Worm (Caenorhabditis elegans) whole organism, mixed stage, embryonic: ENCODE measurements around the gene T23G5.2.

Experiments used
- M03D4.4 ChIP-seq: sonication (generic microtip); optimal IDR thresholded peaks from 2 replicates; lab custom pipeline; 2017; ENCODE audit warnings: mild to moderate bottlenecking, missing genetic modification characterization, missing compliant biosample characterization
- bed-3 ChIP-seq: fragments of 200-800 bp; sonication (Bioruptor generic); optimal IDR thresholded peaks from 3 replicates; lab custom pipeline; 2018; ENCODE audit warnings: mild to moderate bottlenecking, missing genetic modification characterization, moderate library complexity, missing compliant biosample characterization
- blmp-1 ChIP-seq: fragments of 150-350 bp; optimal IDR thresholded peaks from 2 replicates; lab custom pipeline; 2014; ENCODE audit warnings: missing biosample characterization, missing genetic modification characterization
- ceh-39 ChIP-seq: fragments of 150-350 bp; optimal IDR thresholded peaks from 2 replicates; lab custom pipeline; 2014; ENCODE audit warnings: missing biosample characterization, missing genetic modification characterization
- ceh-43 ChIP-seq: fragments of 200-800 bp; sonication (Bioruptor generic); optimal IDR thresholded peaks from 2 replicates; lab custom pipeline; 2018; ENCODE audit warnings: mild to moderate bottlenecking, missing genetic modification characterization, moderate library complexity, missing compliant biosample characterization
- ceh-83 ChIP-seq: fragments of 200-800 bp; sonication (Bioruptor generic); optimal IDR thresholded peaks from 2 replicates; lab custom pipeline; 2018; ENCODE audit warnings: mild to moderate bottlenecking, missing genetic modification characterization, missing compliant biosample characterization
- ces-1 ChIP-seq: fragments of 150-350 bp; optimal IDR thresholded peaks from 2 replicates; lab custom pipeline; 2014; ENCODE audit warnings: missing biosample characterization, missing genetic modification reagents, missing genetic modification characterization
- cnd-1 ChIP-seq: fragments of 200-800 bp; sonication (Bioruptor generic); optimal IDR thresholded peaks from 2 replicates; lab custom pipeline; 2018; ENCODE audit warnings: mild to moderate bottlenecking, missing genetic modification characterization, missing compliant biosample characterization
- drap-1 ChIP-seq: fragments of 200-800 bp; sonication (Bioruptor generic); optimal IDR thresholded peaks from 3 replicates; lab custom pipeline; 2018; ENCODE audit warnings: mild to moderate bottlenecking, missing genetic modification characterization, missing compliant biosample characterization
- elt-1 ChIP-seq: sonication (generic microtip); optimal IDR thresholded peaks from 2 replicates; lab custom pipeline; 2017; ENCODE audit warnings: missing genetic modification characterization, mild to moderate bottlenecking, missing compliant biosample characterization, antibody characterized with exemption, moderate library complexity, borderline replicate concordance; ENCODE audit not compliant: insufficient read depth
- elt-3 ChIP-seq: fragments of 150-350 bp; optimal IDR thresholded peaks from 2 replicates; lab custom pipeline; 2014; ENCODE audit warnings: missing biosample characterization, missing genetic modification characterization
- flh-1 ChIP-seq: fragments of 200-800 bp; sonication (Bioruptor generic); optimal IDR thresholded peaks from 2 replicates; lab custom pipeline; 2018; ENCODE audit warnings: mild to moderate bottlenecking, missing genetic modification characterization, moderate library complexity, missing compliant biosample characterization
- ham-2 ChIP-seq: fragments of 200-800 bp; sonication (Bioruptor generic); optimal IDR thresholded peaks from 2 replicates; lab custom pipeline; 2018; ENCODE audit warnings: mild to moderate bottlenecking, missing genetic modification characterization, missing compliant biosample characterization
- hlh-1 ChIP-seq: fragments of 150-350 bp; optimal IDR thresholded peaks from 2 replicates; lab custom pipeline; 2014; ENCODE audit warnings: missing biosample characterization, missing genetic modification reagents, missing genetic modification characterization
- lin-13 ChIP-seq: fragments of 150-350 bp; optimal IDR thresholded peaks from 2 replicates; lab custom pipeline; 2014; ENCODE audit warnings: missing biosample characterization, missing genetic modification characterization
- lin-32 ChIP-seq: fragments of 200-800 bp; sonication (Bioruptor generic); optimal IDR thresholded peaks from 2 replicates; lab custom pipeline; 2018; ENCODE audit warnings: mild to moderate bottlenecking, missing genetic modification characterization, missing compliant biosample characterization
- lsy-2 ChIP-seq: fragments of 150-350 bp; optimal IDR thresholded peaks from 2 replicates; lab custom pipeline; 2014; ENCODE audit warnings: missing biosample characterization, missing genetic modification characterization
- mab-5 ChIP-seq: fragments of 150-350 bp; optimal IDR thresholded peaks from 2 replicates; lab custom pipeline; 2014; ENCODE audit warnings: missing biosample characterization, missing genetic modification characterization
- mep-1 ChIP-seq: fragments of 150-350 bp; optimal IDR thresholded peaks from 2 replicates; lab custom pipeline; 2017; ENCODE audit warnings: missing biosample characterization, missing genetic modification reagents, missing genetic modification characterization, inconsistent platforms
- mls-2 ChIP-seq: sonication (generic microtip); optimal IDR thresholded peaks from 2 replicates; lab custom pipeline; 2016; ENCODE audit warnings: mild to moderate bottlenecking, missing genetic modification characterization, moderate library complexity, missing compliant biosample characterization
- nhr-2 ChIP-seq: fragments of 150-350 bp; optimal IDR thresholded peaks from 2 replicates; lab custom pipeline; 2014; ENCODE audit warnings: missing biosample characterization, missing genetic modification characterization
- nhr-237 ChIP-seq: fragments of 150-350 bp; optimal IDR thresholded peaks from 2 replicates; lab custom pipeline; 2014; ENCODE audit warnings: missing biosample characterization, missing genetic modification characterization
- nhr-28 ChIP-seq: fragments of 150-350 bp; optimal IDR thresholded peaks from 2 replicates; lab custom pipeline; 2014; ENCODE audit warnings: missing biosample characterization, missing genetic modification characterization
- nhr-76 ChIP-seq: sonication (generic microtip); optimal IDR thresholded peaks from 2 replicates; lab custom pipeline; 2017; ENCODE audit warnings: missing biosample characterization, missing genetic modification characterization
- pha-4 ChIP-seq: fragments of 150-350 bp; optimal IDR thresholded peaks from 2 replicates; lab custom pipeline; 2018; ENCODE audit warnings: missing biosample characterization, missing genetic modification reagents, missing genetic modification characterization
- sem-2 ChIP-seq: fragments of 200-800 bp; sonication (Bioruptor generic); optimal IDR thresholded peaks from 2 replicates; lab custom pipeline; 2018; ENCODE audit warnings: mild to moderate bottlenecking, missing genetic modification characterization, missing compliant biosample characterization
- snpc-4 ChIP-seq: fragments of 150-350 bp; optimal IDR thresholded peaks from 2 replicates; lab custom pipeline; 2014; ENCODE audit warnings: missing biosample characterization, missing genetic modification characterization
- sptf-1 ChIP-seq: sonication (generic microtip); optimal IDR thresholded peaks from 2 replicates; lab custom pipeline; 2017; ENCODE audit warnings: mild to moderate bottlenecking, missing genetic modification characterization, moderate library complexity, missing compliant biosample characterization
- tbx-8 ChIP-seq: fragments of 200-800 bp; sonication (Bioruptor generic); optimal IDR thresholded peaks from 2 replicates; lab custom pipeline; 2018; ENCODE audit warnings: mild to moderate bottlenecking, missing genetic modification characterization, moderate library complexity, missing compliant biosample characterization
- unc-120 ChIP-seq: sonication (generic microtip); optimal IDR thresholded peaks from 2 replicates; lab custom pipeline; 2017; ENCODE audit warnings: missing genetic modification characterization, missing compliant biosample characterization; ENCODE audit not compliant: poor library complexity, severe bottlenecking
- unc-39 ChIP-seq: fragments of 150-350 bp; optimal IDR thresholded peaks from 2 replicates; lab custom pipeline; 2014; ENCODE audit warnings: missing biosample characterization, missing genetic modification characterization
- unc-62 ChIP-seq: fragments of 150-350 bp; optimal IDR thresholded peaks from 2 replicates; lab custom pipeline; 2014; ENCODE audit warnings: missing biosample characterization, missing genetic modification reagents, missing genetic modification characterization
- zip-8 ChIP-seq: fragments of 150-350 bp; optimal IDR thresholded peaks from 2 replicates; lab custom pipeline; 2014; ENCODE audit warnings: missing biosample characterization, missing genetic modification characterization
- ztf-11 ChIP-seq: fragments of 150-350 bp; optimal IDR thresholded peaks from 2 replicates; lab custom pipeline; 2014; ENCODE audit warnings: missing biosample characterization, missing genetic modification characterization

Gene T23G5.2

ce11 chrIII:9199605-9200004 lies 36.5 kb downstream of the T23G5.2 start, which contains the start of gene ZC84.6:
Gene ZC84.6, minus strand, starts transcription at chrIII:9199705.
- TF ChIP-seq snpc-4 (tag; lab: Kevin White, UChicago) (no peak), nhr-76 (tag; lab: Kevin White, UChicago) (no peak), pha-4 (tag; lab: Kevin White, UChicago) (no peak), mep-1 (tag; lab: Kevin White, UChicago) (no peak), lin-32 (GFP tag; lab: Kevin White, UChicago) (no peak), lsy-2 (tag; lab: Kevin White, UChicago) (no peak), mls-2 (tag; lab: Kevin White, UChicago) (no peak), blmp-1 (tag; lab: Kevin White, UChicago) (no peak), unc-120 (tag; lab: Kevin White, UChicago) (no peak)

DNA sequence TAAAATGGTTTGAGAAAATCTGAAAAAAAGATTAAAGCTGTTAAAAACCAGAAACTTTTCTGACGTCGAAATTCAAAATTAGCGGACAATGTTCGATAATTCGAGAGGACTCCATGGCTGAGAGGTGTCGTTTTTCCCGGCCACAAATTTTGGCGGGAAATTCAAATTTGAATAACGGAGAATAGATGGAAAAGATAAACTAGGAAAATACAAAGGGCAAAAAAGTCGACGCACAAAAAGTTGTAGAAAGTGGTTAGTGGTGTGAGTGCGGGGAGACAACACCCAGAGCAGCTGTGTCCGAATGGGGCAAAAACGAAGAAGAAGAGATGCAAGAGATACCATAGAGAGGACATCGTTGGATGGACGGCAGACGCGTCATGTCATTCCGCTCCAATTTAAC lies 45.0 kb downstream of the T23G5.2 start, which contains the start of gene cls-3:
Gene cls-3, minus strand, starts transcription at position 19 of the 400 bp plus-strand sequence.
- TF ChIP-seq M03D4.4 (tag; lab: Kevin White, UChicago) (no peak), pha-4 (tag; lab: Kevin White, UChicago) (no peak), snpc-4 (tag; lab: Kevin White, UChicago) (no peak), nhr-28 (no peak), ham-2 (GFP tag; lab: Kevin White, UChicago) (no peak), lin-32 (GFP tag; lab: Kevin White, UChicago) (no peak), blmp-1 (tag; lab: Kevin White, UChicago) (no peak), mep-1 (tag; lab: Kevin White, UChicago) (no peak), flh-1 (no peak), cnd-1 (peak; percentile 35), sem-2 (GFP tag; lab: Kevin White, UChicago) (no peak), ceh-43 (GFP tag; lab: Kevin White, UChicago) (no peak), nhr-76 (tag; lab: Kevin White, UChicago) (no peak), elt-1 (tag; lab: Kevin White, UChicago) (no peak), nhr-2 (tag; lab: Kevin White, UChicago) (no peak), bed-3 (GFP tag; lab: Kevin White, UChicago) (no peak), ceh-83 (GFP tag; lab: Kevin White, UChicago) (peak; percentile 8), tbx-8 (GFP tag; lab: Kevin White, UChicago) (no peak), unc-39 (tag; lab: Kevin White, UChicago) (no peak), zip-8 (tag; lab: Kevin White, UChicago) (no peak), lin-13 (tag; lab: Kevin White, UChicago) (no peak), nhr-237 (tag; lab: Kevin White, UChicago) (no peak), unc-120 (tag; lab: Kevin White, UChicago) (no peak), hlh-1 (tag; lab: Kevin White, UChicago) (peak; percentile 40), lsy-2 (tag; lab: Kevin White, UChicago) (no peak), mls-2 (tag; lab: Kevin White, UChicago) (no peak), mab-5 (tag; lab: Kevin White, UChicago) (no peak), unc-62 (GFP tag; lab: Kevin White, UChicago) (no peak), elt-3 (no peak), ces-1 (GFP tag; lab: Kevin White, UChicago) (peak; percentile 20), ztf-11 (tag; lab: Kevin White, UChicago) (no peak), sptf-1 (tag; lab: Kevin White, UChicago) (no peak), drap-1 (GFP tag; lab: Kevin White, UChicago) (no peak)

ce11 chrIII:9185722-9186121 lies 50.4 kb downstream of the T23G5.2 start, which contains the start of gene ZC84.7:
Gene ZC84.7, plus strand, starts transcription at chrIII:9186022.
- TF ChIP-seq ztf-11 (tag; lab: Kevin White, UChicago) (no peak), M03D4.4 (tag; lab: Kevin White, UChicago) (no peak), nhr-237 (tag; lab: Kevin White, UChicago) (no peak), ceh-43 (GFP tag; lab: Kevin White, UChicago) (no peak), lsy-2 (tag; lab: Kevin White, UChicago) (no peak), mls-2 (tag; lab: Kevin White, UChicago) (no peak), unc-62 (GFP tag; lab: Kevin White, UChicago) (no peak), nhr-28 (no peak), unc-39 (tag; lab: Kevin White, UChicago) (no peak), ceh-39 (tag; lab: Kevin White, UChicago) (no peak), flh-1 (no peak), elt-1 (tag; lab: Kevin White, UChicago) (no peak), unc-120 (tag; lab: Kevin White, UChicago) (no peak), pha-4 (tag; lab: Kevin White, UChicago) (no peak), ceh-83 (GFP tag; lab: Kevin White, UChicago) (no peak)
